Fruit fly (Drosophila melanogaster): ENCODE measurements around the gene tal-1A.
A peak's percentile ranks its signal among the peaks of the same experiment; 100 is the strongest.

tal-1A gene

DNA sequence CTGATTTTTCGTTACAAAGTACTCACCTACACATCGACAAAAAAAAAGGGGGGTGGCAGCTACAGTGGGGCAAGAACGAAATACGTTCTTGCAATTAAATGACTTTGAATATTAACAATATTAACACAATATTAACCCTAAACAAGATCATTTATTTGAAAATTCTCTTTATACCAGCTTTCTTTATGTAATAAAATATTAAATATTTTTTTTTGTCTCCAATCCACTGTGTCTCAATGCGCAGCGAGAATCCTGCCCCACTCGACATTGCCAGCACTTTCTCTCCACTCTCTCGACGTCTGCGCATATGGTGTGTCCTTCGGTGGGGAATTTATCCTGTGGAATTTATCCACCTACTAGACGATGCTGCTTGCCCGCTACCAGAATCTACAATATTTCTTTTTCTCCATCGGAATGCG lies 12.5 kb upstream of the tal-1A start (continued):
- peak; percentile 35 for TF ChIP-seq CG16863 (GFP tag; optimal IDR thresholded peaks at IDR 0.05)
- peak; percentile 90 for TF ChIP-seq sisA (GFP tag; IDR thresholded peaks at IDR 0.05)
- peak; percentile 84 for TF ChIP-seq ro (GFP tag; IDR thresholded peaks at IDR 0.05)
- peak; percentile 93 for TF ChIP-seq lmd (GFP tag; IDR thresholded peaks at IDR 0.05)
- TF ChIP-seq Drgx (GFP tag; IDR thresholded peaks at IDR 0.05) = peak; percentile 87
- TF ChIP-seq ind (GFP tag; optimal IDR thresholded peaks at IDR 0.05) = peak; percentile 79
- TF ChIP-seq CG30403 (GFP tag; optimal IDR thresholded peaks at IDR 0.05) = peak; percentile 89
- peak; percentile 79 for TF ChIP-seq Chrac-16 (GFP tag; optimal IDR thresholded peaks at IDR 0.05)
- TF ChIP-seq CG10462 (GFP tag; optimal IDR thresholded peaks at IDR 0.05) = peak; percentile 56
- no peak for TF ChIP-seq amos (GFP tag; IDR thresholded peaks at IDR 0.05; ENCODE audit: partially characterized antibody)
- TF ChIP-seq gro (GFP tag; optimal IDR thresholded peaks at IDR 0.05) = peak; percentile 37
- TF ChIP-seq Atf6 (GFP tag; IDR thresholded peaks at IDR 0.05) = peak; percentile 96
- peak; percentile 89 for TF ChIP-seq unpg (GFP tag; optimal IDR thresholded peaks at IDR 0.05)
- no peak for TF ChIP-seq CG31224 (GFP tag; IDR thresholded peaks at IDR 0.05)
- no peak for TF ChIP-seq luna (GFP tag; optimal IDR thresholded peaks at IDR 0.05)
- TF ChIP-seq B-H1 (GFP tag; IDR thresholded peaks at IDR 0.05) = peak; percentile 91
- no peak for TF ChIP-seq repo (GFP tag; optimal IDR thresholded peaks at IDR 0.05)
- peak; percentile 74 for TF ChIP-seq CG12942 (GFP tag; optimal IDR thresholded peaks at IDR 0.05)
- peak; percentile 15 for TF ChIP-seq trem (tag; optimal IDR thresholded peaks at IDR 0.05)
- TF ChIP-seq Dip3 (GFP tag; optimal IDR thresholded peaks at IDR 0.05) = peak; percentile 42
- TF ChIP-seq Eip74EF (GFP tag; optimal IDR thresholded peaks at IDR 0.05) = peak in 1 of 2 experiments; percentile 84
- peak; percentile 90 for TF ChIP-seq CG14050 (GFP tag; IDR thresholded peaks at IDR 0.05)
- no peak for TF ChIP-seq knrl (GFP tag; IDR thresholded peaks at IDR 0.05; ENCODE audit: partially characterized antibody)
- peak; percentile 15 for TF ChIP-seq tap (tag; optimal IDR thresholded peaks at IDR 0.05)
- peak; percentile 90 for TF ChIP-seq CG10979 (tag; optimal IDR thresholded peaks at IDR 0.05)
- TF ChIP-seq Mes4 (GFP tag; optimal IDR thresholded peaks at IDR 0.05) = peak; percentile 16
- TF ChIP-seq fu2 (GFP tag; optimal IDR thresholded peaks at IDR 0.05) = no peak
- no peak for TF ChIP-seq CG34224 (GFP tag; IDR thresholded peaks at IDR 0.05; ENCODE audit: partially characterized antibody)
- peak; percentile 79 for TF ChIP-seq CG2712 (tag; optimal IDR thresholded peaks at IDR 0.05)
- peak; percentile 97 for TF ChIP-seq Dbx (GFP tag; IDR thresholded peaks at IDR 0.05)
- TF ChIP-seq PHDP (tag; optimal IDR thresholded peaks at IDR 0.05) = peak; percentile 93
- no peak for TF ChIP-seq hkb (optimal IDR thresholded peaks at IDR 0.05)
- peak; percentile 97 for TF ChIP-seq hkb (GFP tag; IDR thresholded peaks at IDR 0.05)
- no peak for TF ChIP-seq vnd (GFP tag; IDR thresholded peaks at IDR 0.05; ENCODE audit: partially characterized antibody)
- TF ChIP-seq CG14965 (GFP tag; optimal IDR thresholded peaks at IDR 0.05; ENCODE audit: borderline replicate concordance) = no peak
- TF ChIP-seq H15 (GFP tag; IDR thresholded peaks at IDR 0.05) = peak; percentile 92
- TF ChIP-seq CG6813 (GFP tag; optimal IDR thresholded peaks at IDR 0.05) = peak; percentile 87
- TF ChIP-seq CG11560 (tag; IDR thresholded peaks at IDR 0.05) = peak; percentile 73; the same call in 2 of the 3 replicates
- TF ChIP-seq CG9437 (GFP tag; optimal IDR thresholded peaks at IDR 0.05) = peak; percentile 79
- TF ChIP-seq Atf-2 (GFP tag; optimal IDR thresholded peaks at IDR 0.05) = peak; percentile 13
- TF ChIP-seq Gug (GFP tag; IDR thresholded peaks at IDR 0.05) = peak; percentile 86
- TF ChIP-seq lbe (GFP tag; optimal IDR thresholded peaks at IDR 0.05) = peak; percentile 8
- peak; percentile 73 for TF ChIP-seq CG18764 (GFP tag; optimal IDR thresholded peaks at IDR 0.05)
- peak; percentile 83 for TF ChIP-seq gcm (GFP tag; optimal IDR thresholded peaks at IDR 0.05)
- peak; percentile 91 for TF ChIP-seq CG11456 (GFP tag; IDR thresholded peaks at IDR 0.05)
- TF ChIP-seq CG4707 (GFP tag; optimal IDR thresholded peaks at IDR 0.05) = peak; percentile 78
- TF ChIP-seq CG11398 (GFP tag; optimal IDR thresholded peaks at IDR 0.05) = no peak
- TF ChIP-seq Hr51 (GFP tag; optimal IDR thresholded peaks at IDR 0.05) = peak; percentile 28 to 91
- TF ChIP-seq CG9609 (GFP tag; optimal IDR thresholded peaks at IDR 0.05) = peak; percentile 22
- peak; percentile 86 for TF ChIP-seq gsb (GFP tag; IDR thresholded peaks at IDR 0.05)
- TF ChIP-seq D19A (tag; optimal IDR thresholded peaks at IDR 0.05) = peak; percentile 74

All from whole organism, embryonic.